Worm (Caenorhabditis elegans) whole organism, late embryonic: ENCODE measurements around the gene K03B8.8.

ENCODE experiments used
- K09A11.1 ChIP-seq: sonication (generic microtip); optimal IDR thresholded peaks from 2 replicates; lab custom pipeline; 2017; ENCODE audit warnings: antibody characterized with exemption, mild to moderate bottlenecking, missing genetic modification characterization, missing compliant biosample characterization; ENCODE audit not compliant: insufficient read depth
- ceh-24 ChIP-seq: sonication (generic microtip); optimal IDR thresholded peaks from 2 replicates; lab custom pipeline; 2016; ENCODE audit warnings: mild to moderate bottlenecking, missing genetic modification characterization, missing compliant biosample characterization
- che-1 ChIP-seq: sonication (generic microtip); optimal IDR thresholded peaks from 2 replicates; lab custom pipeline; 2016; ENCODE audit warnings: mild to moderate bottlenecking, missing genetic modification characterization, missing compliant biosample characterization
- fkh-10 ChIP-seq: fragments of 150-350 bp; optimal IDR thresholded peaks from 2 replicates; lab custom pipeline; 2014; ENCODE audit warnings: missing biosample characterization, missing genetic modification reagents, missing genetic modification characterization
- odd-2 ChIP-seq: sonication (generic microtip); optimal IDR thresholded peaks from 2 replicates; lab custom pipeline; 2017; ENCODE audit warnings: antibody characterized with exemption, mild to moderate bottlenecking, missing genetic modification characterization, missing compliant biosample characterization
- pha-4 ChIP-seq: fragments of 150-350 bp; optimal IDR thresholded peaks from 2 replicates; lab custom pipeline; 2018; ENCODE audit warnings: missing biosample characterization, missing genetic modification reagents, missing genetic modification characterization
- sox-2 ChIP-seq: fragments of 200-800 bp; sonication (Bioruptor generic); IDR thresholded peaks from 2 replicates; pipeline ENCODE4 v1.3.6; 2022; ENCODE audit warnings: missing genetic modification reagents, missing genetic modification characterization, missing compliant biosample characterization
- syd-9 ChIP-seq: sonication (generic microtip); optimal IDR thresholded peaks from 2 replicates; lab custom pipeline; 2016; ENCODE audit warnings: mild to moderate bottlenecking, missing genetic modification characterization, moderate library complexity, missing compliant biosample characterization
- tbx-2 ChIP-seq: sonication (generic microtip); optimal IDR thresholded peaks from 2 replicates; lab custom pipeline; 2016; ENCODE audit warnings: missing genetic modification characterization, missing compliant biosample characterization
- tbx-7 ChIP-seq: sonication (generic microtip); optimal IDR thresholded peaks from 2 replicates; lab custom pipeline; 2016; ENCODE audit warnings: missing genotype, missing genetic modification characterization, missing compliant biosample characterization

ce11 chrV:11415059-11415458 is 4.3 kb upstream of the K03B8.8 start, which contains the start of gene deg-3:
- TF ChIP-seq fkh-10 (GFP tag; lab: Kevin White, UChicago) (no peak), tbx-2 (tag; lab: Kevin White, UChicago) (no peak), che-1 (tag; lab: Kevin White, UChicago) (no peak), ceh-24 (tag; lab: Kevin White, UChicago) (no peak), sox-2 (no peak), K09A11.1 (tag; lab: Kevin White, UChicago) (no peak), odd-2 (tag; lab: Kevin White, UChicago) (no peak), pha-4 (tag; lab: Kevin White, UChicago) (no peak), tbx-7 (tag; lab: Kevin White, UChicago) (no peak), syd-9 (tag; lab: Kevin White, UChicago) (no peak)
